Fruit fly (Drosophila melanogaster) whole organism, prepupa: Measurements from ENCODE around the gene vito.

Source experiments
- Blimp-1 ChIP-seq: fragments of 200-800 bp; sonication (Bioruptor generic); optimal IDR thresholded peaks from 3 replicates; lab custom pipeline; 2017; ENCODE audit warnings: missing biosample characterization, missing genetic modification characterization, mild to moderate bottlenecking, moderate library complexity, missing genetic modification reagents
- CG10669 ChIP-seq: fragments of 200-800 bp; sonication (Bioruptor generic); optimal IDR thresholded peaks from 3 replicates; lab custom pipeline; 2018; ENCODE audit warnings: missing biosample characterization, mild to moderate bottlenecking, missing genetic modification characterization, moderate library complexity
- CG11294 ChIP-seq: fragments of 200-800 bp; sonication (Bioruptor generic); IDR thresholded peaks from 2 replicates; pipeline ENCODE4 v1.3.6; 2022; ENCODE audit warnings: missing biosample characterization, missing genetic modification characterization
- CG11762 ChIP-seq: fragments of 200-800 bp; sonication (Bioruptor generic); optimal IDR thresholded peaks from 3 replicates; lab custom pipeline; 2016; ENCODE audit warnings: missing biosample characterization, missing genetic modification characterization; ENCODE audit not compliant: insufficient read depth
- CG11902 ChIP-seq: fragments of 200-800 bp; sonication (Bioruptor generic); optimal IDR thresholded peaks from 3 replicates; lab custom pipeline; 2016; ENCODE audit warnings: missing biosample characterization, missing genetic modification characterization
- CG15336 ChIP-seq: fragments of 200-800 bp; sonication (Bioruptor generic); IDR thresholded peaks from 2 replicates; pipeline ENCODE4 v1.3.6; 2022; ENCODE audit warnings: missing biosample characterization, missing genetic modification characterization
- CG1621 ChIP-seq: fragments of 200-800 bp; sonication (Bioruptor generic); optimal IDR thresholded peaks from 3 replicates; lab custom pipeline; 2018; ENCODE audit warnings: missing biosample characterization, mild to moderate bottlenecking, missing genetic modification characterization
- CG16779 ChIP-seq: fragments of 200-800 bp; sonication (Bioruptor generic); optimal IDR thresholded peaks from 3 replicates; lab custom pipeline; 2017; ENCODE audit warnings: missing biosample characterization, mild to moderate bottlenecking, missing genetic modification characterization
- CG3032 ChIP-seq: fragments of 200-800 bp; optimal IDR thresholded peaks from 2 replicates; lab custom pipeline; 2019; ENCODE audit warnings: missing biosample characterization, mild to moderate bottlenecking, missing genetic modification characterization, moderate library complexity
- CG32006 ChIP-seq: fragments of 200-800 bp; sonication (Bioruptor generic); optimal IDR thresholded peaks from 3 replicates; lab custom pipeline; 2017; ENCODE audit warnings: missing biosample characterization, mild to moderate bottlenecking, missing genetic modification characterization
- CG34406 ChIP-seq: fragments of 200-800 bp; sonication (Bioruptor generic); optimal IDR thresholded peaks from 3 replicates; lab custom pipeline; 2016; ENCODE audit warnings: missing biosample characterization, missing genetic modification characterization
- CG3919 ChIP-seq: fragments of 200-800 bp; sonication (Bioruptor generic); optimal IDR thresholded peaks from 3 replicates; lab custom pipeline; 2016; ENCODE audit warnings: missing biosample characterization, missing genetic modification characterization
- CG4318 ChIP-seq: fragments of 200-800 bp; sonication (Bioruptor generic); optimal IDR thresholded peaks from 3 replicates; lab custom pipeline; 2017; ENCODE audit warnings: missing biosample characterization, mild to moderate bottlenecking, missing genetic modification characterization
- CG6792 ChIP-seq: fragments of 200-800 bp; sonication (Bioruptor generic); optimal IDR thresholded peaks from 3 replicates; lab custom pipeline; 2016; ENCODE audit warnings: missing biosample characterization, missing genetic modification characterization
- CG6808 ChIP-seq: fragments of 200-800 bp; sonication (Bioruptor generic); optimal IDR thresholded peaks from 3 replicates; lab custom pipeline; 2017; ENCODE audit warnings: missing biosample characterization, missing genetic modification characterization, mild to moderate bottlenecking, moderate library complexity, missing genetic modification reagents
- CG8119 ChIP-seq: fragments of 200-800 bp; sonication (Bioruptor generic); IDR thresholded peaks from 3 replicates; pipeline ENCODE4 v1.3.6; 2022; ENCODE audit warnings: missing biosample characterization, missing genetic modification characterization
- CG8319 ChIP-seq: fragments of 200-800 bp; sonication (Bioruptor generic); optimal IDR thresholded peaks from 3 replicates; lab custom pipeline; 2016; ENCODE audit warnings: missing biosample characterization, missing genetic modification characterization
- CG8632 ChIP-seq: fragments of 200-800 bp; sonication (Bioruptor generic); optimal IDR thresholded peaks from 3 replicates; lab custom pipeline; 2016; ENCODE audit warnings: missing biosample characterization, missing genetic modification characterization
- CG9139 ChIP-seq: fragments of 200-800 bp; sonication (Bioruptor generic); optimal IDR thresholded peaks from 3 replicates; lab custom pipeline; 2017; ENCODE audit warnings: missing biosample characterization, mild to moderate bottlenecking, missing genetic modification characterization
- Eip75B ChIP-seq: fragments of 200-800 bp; sonication (Bioruptor generic); optimal IDR thresholded peaks from 3 replicates; lab custom pipeline; 2016; ENCODE audit warnings: missing biosample characterization, missing genetic modification characterization
- Ets21C ChIP-seq: fragments of 200-800 bp; sonication (Bioruptor generic); optimal IDR thresholded peaks from 3 replicates; lab custom pipeline; 2016; ENCODE audit warnings: missing biosample characterization, missing genetic modification characterization
- Ets96B ChIP-seq: fragments of 200-800 bp; optimal IDR thresholded peaks from 2 replicates; lab custom pipeline; 2019; ENCODE audit warnings: missing biosample characterization, mild to moderate bottlenecking, missing genetic modification characterization, moderate library complexity
- Gug ChIP-seq: fragments of 200-800 bp; sonication (Bioruptor generic); IDR thresholded peaks from 2 replicates; pipeline ENCODE4 v1.3.6; 2022; ENCODE audit warnings: missing biosample characterization, missing genetic modification characterization
- Hr38 ChIP-seq: sonication (Bioruptor generic); optimal IDR thresholded peaks from 2 replicates; lab custom pipeline; 2016; ENCODE audit warnings: missing biosample characterization, missing genetic modification characterization
- Hr4 ChIP-seq: fragments of 200-800 bp; sonication (Bioruptor generic); optimal IDR thresholded peaks from 3 replicates; lab custom pipeline; 2016; ENCODE audit warnings: missing biosample characterization, missing genetic modification characterization
- Lpt ChIP-seq: fragments of 200-800 bp; sonication (Bioruptor generic); optimal IDR thresholded peaks from 3 replicates; lab custom pipeline; 2016; ENCODE audit warnings: missing biosample characterization, missing genetic modification characterization
- Met ChIP-seq: fragments of 200-800 bp; sonication (Bioruptor generic); optimal IDR thresholded peaks from 3 replicates; lab custom pipeline; 2016; ENCODE audit warnings: missing biosample characterization, missing genetic modification characterization
- OdsH ChIP-seq: fragments of 200-800 bp; sonication (Bioruptor generic); optimal IDR thresholded peaks from 3 replicates; lab custom pipeline; 2016; ENCODE audit warnings: missing biosample characterization, missing genetic modification characterization
- Smox ChIP-seq: fragments of 200-800 bp; sonication (Bioruptor generic); optimal IDR thresholded peaks from 3 replicates; lab custom pipeline; 2016; ENCODE audit warnings: missing biosample characterization, missing genetic modification characterization
- Sox14 ChIP-seq: fragments of 200-800 bp; sonication (Bioruptor generic); optimal IDR thresholded peaks from 3 replicates; lab custom pipeline; 2016; ENCODE audit warnings: missing biosample characterization, missing genetic modification characterization
- acj6 ChIP-seq: fragments of 200-800 bp; sonication (Bioruptor generic); optimal IDR thresholded peaks from 3 replicates; lab custom pipeline; 2016; ENCODE audit warnings: missing biosample characterization, missing genetic modification characterization
- cyc ChIP-seq: fragments of 200-800 bp; sonication (Bioruptor generic); optimal IDR thresholded peaks from 3 replicates; lab custom pipeline; 2016; ENCODE audit warnings: missing biosample characterization, missing genetic modification characterization
- dac ChIP-seq: fragments of 200-800 bp; sonication (Bioruptor generic); optimal IDR thresholded peaks from 2 replicates; lab custom pipeline; 2017; ENCODE audit warnings: missing biosample characterization, mild to moderate bottlenecking, missing genetic modification characterization
- dsx ChIP-seq: fragments of 200-800 bp; optimal IDR thresholded peaks from 3 replicates; lab custom pipeline; 2019; ENCODE audit warnings: missing biosample characterization, mild to moderate bottlenecking, missing genetic modification characterization, moderate library complexity; ENCODE audit not compliant: poor library complexity, severe bottlenecking
- eg ChIP-seq: fragments of 200-800 bp; sonication (Bioruptor generic); IDR thresholded peaks from 3 replicates; pipeline ENCODE4 v1.3.6; 2022; ENCODE audit warnings: missing biosample characterization, missing genetic modification characterization
- esn ChIP-seq: fragments of 200-800 bp; sonication (Bioruptor generic); optimal IDR thresholded peaks from 2 replicates; lab custom pipeline; 2016; ENCODE audit warnings: missing biosample characterization, mild to moderate bottlenecking, missing genetic modification characterization, moderate library complexity
- fd59A ChIP-seq: fragments of 200-800 bp; sonication (Bioruptor generic); optimal IDR thresholded peaks from 2 replicates; lab custom pipeline; 2017; ENCODE audit warnings: missing biosample characterization, mild to moderate bottlenecking, missing genetic modification characterization, missing genetic modification reagents
- fd85E ChIP-seq: fragments of 200-800 bp; sonication (Bioruptor generic); optimal IDR thresholded peaks from 3 replicates; lab custom pipeline; 2016; ENCODE audit warnings: missing biosample characterization, missing genetic modification characterization
- fkh ChIP-seq: fragments of 200-800 bp; sonication (Bioruptor generic); optimal IDR thresholded peaks from 3 replicates; lab custom pipeline; 2017; ENCODE audit warnings: missing biosample characterization, mild to moderate bottlenecking, missing genetic modification characterization, moderate library complexity
- lz ChIP-seq: fragments of 200-800 bp; sonication (Bioruptor generic); optimal IDR thresholded peaks from 3 replicates; lab custom pipeline; 2016; ENCODE audit warnings: missing biosample characterization, missing genetic modification characterization
- net ChIP-seq: fragments of 200-800 bp; sonication (Bioruptor generic); optimal IDR thresholded peaks from 3 replicates; lab custom pipeline; 2016; ENCODE audit warnings: missing biosample characterization, missing genetic modification characterization
- pdm3 ChIP-seq: fragments of 200-800 bp; sonication (Bioruptor generic); optimal IDR thresholded peaks from 3 replicates; lab custom pipeline; 2016; ENCODE audit warnings: missing biosample characterization, missing genetic modification characterization
- salr ChIP-seq, 2 experiments: fragments of 200-800 bp; sonication (Bioruptor generic); optimal IDR thresholded peaks; 3 replicates each; lab custom pipeline; 2016 to 2018; ENCODE audit warnings: missing biosample characterization in 2 of 2, missing genetic modification characterization in 2 of 2, mild to moderate bottlenecking in 1 of 2
- spab ChIP-seq: fragments of 200-800 bp; sonication (Bioruptor generic); optimal IDR thresholded peaks from 2 replicates; lab custom pipeline; 2017; ENCODE audit warnings: missing biosample characterization, mild to moderate bottlenecking, missing genetic modification characterization, missing genetic modification reagents
- ss ChIP-seq, 2 experiments: fragments of 200-800 bp; sonication (Bioruptor generic); optimal IDR thresholded peaks; 2 replicates in 1 of 2; 3 replicates in 1 of 2; lab custom pipeline; 2017 to 2018; ENCODE audit warnings: mild to moderate bottlenecking in 2 of 2, missing biosample characterization in 2 of 2, missing genetic modification characterization in 2 of 2, moderate library complexity in 1 of 2
- vri ChIP-seq: fragments of 200-800 bp; sonication (Bioruptor generic); optimal IDR thresholded peaks from 3 replicates; lab custom pipeline; 2016; ENCODE audit warnings: missing biosample characterization, mild to moderate bottlenecking, missing genetic modification characterization

Gene vito

dm6 chr3L:5809201-5809584 is 32.1 kb upstream of the vito start:
- TF ChIP-seq Met (GFP tag; lab: Kevin White, UChicago) (peak; percentile 20), CG11294 (GFP tag; lab: Robert Waterston, UW) (no peak)

DNA sequence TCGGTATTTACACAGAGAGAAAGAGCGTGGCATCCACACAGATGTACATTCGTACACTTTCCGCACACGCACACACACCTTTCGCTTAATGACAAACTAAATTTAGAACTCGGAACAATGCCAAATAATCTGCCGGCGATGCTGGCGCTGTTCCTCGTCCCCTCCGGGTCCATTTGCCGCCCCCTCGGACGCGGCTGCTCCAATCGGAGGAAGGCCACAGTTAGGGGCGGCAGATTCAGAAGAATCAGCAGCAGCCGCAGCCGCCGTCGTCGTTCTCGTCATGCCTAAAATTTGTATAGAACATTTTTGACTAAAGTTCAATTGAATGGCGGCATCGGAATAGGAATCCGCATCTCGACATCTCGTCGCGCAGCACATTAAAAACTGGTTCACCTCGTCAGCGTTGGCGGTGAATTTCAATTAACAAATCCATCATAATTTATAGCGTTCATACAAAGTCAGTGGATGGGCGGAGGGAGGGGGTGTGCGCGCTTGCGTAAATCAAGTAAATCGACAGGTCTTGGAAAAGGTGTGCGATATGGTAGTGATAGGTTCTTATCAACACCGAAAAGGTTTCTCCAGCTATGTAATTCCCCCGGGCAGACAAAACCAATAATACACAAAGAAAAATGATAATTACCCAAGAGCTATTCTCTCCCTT is 31.5 kb upstream of the vito start:
- TF ChIP-seq vri (GFP tag; lab: Kevin White, UChicago) (peak; percentile 29), Gug (GFP tag; lab: Robert Waterston, UW) (no peak), Lpt (GFP tag; lab: Kevin White, UChicago) (no peak), Hr4 (GFP tag; lab: Kevin White, UChicago) (no peak), CG8119 (GFP tag; lab: Robert Waterston, UW) (no peak)

DNA sequence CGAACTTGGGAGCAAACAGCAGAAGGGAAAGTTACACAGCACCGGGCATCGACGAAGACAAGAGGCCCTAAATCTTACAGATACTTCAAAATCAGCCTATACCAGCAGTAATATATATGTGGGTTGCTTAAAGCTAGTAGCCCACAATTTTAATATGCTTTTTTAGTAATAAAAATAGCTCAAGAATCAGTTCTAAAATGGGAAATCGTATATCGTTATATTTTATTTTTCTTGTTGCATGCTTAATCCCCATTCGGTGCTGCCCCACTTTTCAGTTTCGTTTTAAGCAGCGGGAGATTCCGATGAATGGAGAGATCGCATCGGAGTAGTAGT is 30.9 kb upstream of the vito start:
- TF ChIP-seq ss (GFP tag; optimal IDR thresholded peaks at IDR 0.05; lab: Kevin White, UChicago) (peak; percentile 71 to 84), spab (GFP tag; lab: Kevin White, UChicago) (peak; percentile 80), CG11902 (GFP tag; lab: Kevin White, UChicago) (peak; percentile 66), CG15336 (GFP tag; lab: Robert Waterston, UW) (peak; percentile 82), net (peak; percentile 71), dac (GFP tag; lab: Kevin White, UChicago) (peak; percentile 72), CG4318 (GFP tag; lab: Kevin White, UChicago) (peak; percentile 77), fkh (GFP tag; lab: Kevin White, UChicago) (no peak), CG9139 (GFP tag; lab: Kevin White, UChicago) (peak; percentile 63), OdsH (peak; percentile 86), lz (peak; percentile 74), dsx (GFP tag; lab: Kevin White, UChicago) (peak; percentile 75), Smox (GFP tag; lab: Kevin White, UChicago) (no peak), Hr38 (no peak), CG6792 (GFP tag; lab: Kevin White, UChicago) (peak; percentile 81), CG3032 (peak; percentile 84), Lpt (GFP tag; lab: Kevin White, UChicago) (peak; percentile 65), pdm3 (GFP tag; lab: Kevin White, UChicago) (peak; percentile 83), eg (GFP tag; lab: Robert Waterston, UW) (peak; percentile 79), CG8632 (peak; percentile 66), CG32006 (peak; percentile 94), esn (GFP tag; lab: Kevin White, UChicago) (peak; percentile 72), CG10669 (peak; percentile 85), CG16779 (tag; lab: Kevin White, UChicago) (peak; percentile 56), CG8319 (peak; percentile 73), Ets21C (peak; percentile 46), CG3919 (GFP tag; lab: Kevin White, UChicago) (peak; percentile 83), CG34406 (GFP tag; lab: Kevin White, UChicago) (peak; percentile 73), fd59A (peak; percentile 82), Eip75B (peak; percentile 89), salr (GFP tag; optimal IDR thresholded peaks at IDR 0.05; lab: Kevin White, UChicago) (peak; percentile 57 to 81), cyc (peak; percentile 67), CG11294 (GFP tag; lab: Robert Waterston, UW) (peak; percentile 64; the same call in 1 of the 2 replicates), CG11762 (GFP tag; lab: Kevin White, UChicago) (peak; percentile 80), Hr4 (GFP tag; lab: Kevin White, UChicago) (peak; percentile 89), CG1621 (tag; lab: Kevin White, UChicago) (peak; percentile 70), fd85E (peak; percentile 58), Blimp-1 (GFP tag; lab: Kevin White, UChicago) (peak; percentile 35), Ets96B (tag; lab: Kevin White, UChicago) (peak; percentile 83), CG6808 (GFP tag; lab: Kevin White, UChicago) (peak; percentile 86), acj6 (peak; percentile 87), Sox14 (peak; percentile 74), Gug (GFP tag; lab: Robert Waterston, UW) (peak; percentile 57)
